Fruit fly (Drosophila melanogaster): ENCODE data around the gene CG14085.

CG14085 gene

DNA sequence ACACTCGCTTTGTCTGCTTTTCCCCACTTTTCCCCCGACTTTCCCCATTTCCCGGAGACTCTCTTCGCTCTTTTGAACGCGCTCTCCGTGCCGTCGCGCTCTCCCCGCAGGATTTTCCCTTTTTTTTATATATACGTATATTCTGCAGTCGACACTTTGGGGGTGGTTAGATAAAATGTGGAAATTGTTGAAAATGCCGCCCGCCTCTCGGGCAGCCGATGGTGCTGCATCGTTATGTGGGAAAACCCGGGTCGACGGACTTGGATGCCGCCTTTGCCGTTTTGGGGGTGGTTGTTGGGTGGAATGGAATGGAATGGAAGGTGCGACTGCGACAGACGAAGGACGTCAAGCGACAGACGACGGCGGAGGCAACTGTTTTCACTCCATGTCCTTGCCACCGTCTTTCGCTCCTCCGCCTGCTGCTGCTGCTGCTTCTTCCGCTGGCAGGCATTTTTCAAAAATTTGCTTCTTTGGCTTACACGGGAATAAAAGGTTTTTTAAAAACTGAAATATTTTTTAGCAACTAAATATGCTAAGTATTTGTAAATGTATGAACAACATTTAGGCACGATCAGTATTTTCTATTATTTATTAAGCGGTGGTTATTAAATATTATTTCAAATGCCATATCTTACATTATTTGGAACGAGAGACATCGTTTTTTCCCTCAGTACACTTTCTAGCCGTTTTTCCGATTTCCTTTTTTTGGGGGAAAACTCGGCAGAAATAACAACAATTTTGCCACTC is 38.2 kb upstream of the CG14085 start:
- TF ChIP-seq CG9948 (tag; optimal IDR thresholded peaks at IDR 0.05) (no peak), CG8159 (tag; optimal IDR thresholded peaks at IDR 0.05) (peak; percentile 42), CG13204 (GFP tag; optimal IDR thresholded peaks at IDR 0.05) (peak; percentile 53), CG17806 (tag; optimal IDR thresholded peaks at IDR 0.05) (peak; percentile 4), EcR (GFP tag; optimal IDR thresholded peaks at IDR 0.05) (peak; percentile 59)

DNA sequence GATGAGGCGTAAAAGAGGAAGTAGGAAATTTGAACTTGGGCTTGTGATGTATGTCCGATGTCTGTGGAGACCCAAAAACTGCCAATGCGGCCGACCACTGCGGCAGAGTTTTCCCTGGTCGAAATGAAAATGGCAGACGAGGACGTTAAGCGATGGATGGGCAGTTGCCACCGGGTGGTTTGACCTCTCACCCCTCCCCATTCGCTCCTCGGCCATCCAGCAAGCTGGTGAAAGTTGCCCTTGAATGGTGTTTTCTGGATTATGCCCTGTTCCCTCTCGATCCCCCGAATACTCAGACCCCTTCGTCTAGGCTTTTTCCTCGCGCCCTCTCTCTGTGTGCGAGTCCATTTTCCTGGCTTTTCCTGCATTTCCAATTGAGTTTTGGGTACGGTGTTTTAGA is 37.5 kb upstream of the CG14085 start:
- TF ChIP-seq CG34367 (tag; optimal IDR thresholded peaks at IDR 0.05) (no peak), fd96Ca (GFP tag; IDR thresholded peaks at IDR 0.05) (no peak), CG17806 (tag; optimal IDR thresholded peaks at IDR 0.05) (no peak), CG10348 (GFP tag; IDR thresholded peaks at IDR 0.05) (no peak), CG14655 (GFP tag; optimal IDR thresholded peaks at IDR 0.05) (no peak), EcR (GFP tag; optimal IDR thresholded peaks at IDR 0.05) (no peak), CG32121 (GFP tag; IDR thresholded peaks at IDR 0.05) (no peak), CG12605 (GFP tag; IDR thresholded peaks at IDR 0.05) (no peak), D1 (tag; optimal IDR thresholded peaks at IDR 0.05) (no peak)

DNA sequence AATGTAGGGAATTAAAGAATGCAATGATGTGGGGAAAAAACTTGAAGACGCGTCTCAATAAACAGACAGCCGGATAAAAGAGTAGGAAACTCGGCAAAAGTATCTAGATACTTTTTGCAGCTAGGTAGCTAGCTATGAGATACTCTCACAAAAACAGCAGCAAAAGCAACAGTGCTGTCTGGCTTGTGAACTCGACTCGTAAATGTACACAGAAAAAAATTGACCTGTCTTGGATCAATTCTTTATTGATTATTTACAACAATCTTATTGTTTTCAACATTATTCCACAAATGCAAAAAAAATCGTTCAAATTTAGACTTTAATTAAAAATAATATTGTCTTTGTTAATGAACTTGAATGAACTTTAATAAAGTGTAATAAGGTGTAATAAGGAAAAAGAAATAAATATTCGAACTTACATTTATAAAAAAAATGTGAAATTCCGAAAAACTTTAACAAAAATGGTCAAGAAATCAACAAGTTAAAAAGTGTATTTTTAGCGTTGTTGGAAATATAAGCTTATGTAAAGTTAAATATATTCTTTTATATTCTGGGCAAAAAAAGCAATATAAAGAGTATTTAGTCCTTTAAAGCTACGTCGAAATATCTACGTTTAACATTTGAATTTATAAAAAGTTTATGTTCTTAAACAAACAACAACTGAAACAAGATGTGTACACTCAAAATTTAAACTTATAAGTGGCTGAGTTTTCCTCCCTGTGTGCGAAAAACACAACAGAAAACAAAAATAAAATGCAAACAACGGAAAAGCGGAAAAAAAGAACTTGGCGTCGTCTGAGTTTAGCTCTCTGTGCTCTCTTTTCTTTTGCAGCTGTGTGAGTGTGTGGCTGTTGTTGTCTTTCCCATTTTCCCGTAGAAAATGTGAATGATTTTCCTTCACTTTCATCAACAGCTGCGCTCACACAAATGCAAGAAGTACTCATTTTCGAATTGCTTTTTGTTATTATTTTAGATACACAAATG is 35.1 kb upstream of the CG14085 start:
- TF ChIP-seq rn (GFP tag; IDR thresholded peaks at IDR 0.05) (0 out of 2 replicates have a peak, but pooled peaks have one; percentile 42), gl (tag; optimal IDR thresholded peaks at IDR 0.05) (peak; percentile 65), Snoo (tag; optimal IDR thresholded peaks at IDR 0.05) (no peak), CG13204 (GFP tag; optimal IDR thresholded peaks at IDR 0.05) (peak; percentile 35), CG17806 (tag; optimal IDR thresholded peaks at IDR 0.05) (no peak), CG4496 (GFP tag; IDR thresholded peaks at IDR 0.05) (peak; percentile 90), fd96Ca (GFP tag; IDR thresholded peaks at IDR 0.05) (peak; percentile 80), D1 (tag; optimal IDR thresholded peaks at IDR 0.05) (no peak), Pif1A (GFP tag; optimal IDR thresholded peaks at IDR 0.05) (no peak), CG14655 (GFP tag; optimal IDR thresholded peaks at IDR 0.05) (peak; percentile 79), CG12605 (GFP tag; IDR thresholded peaks at IDR 0.05) (peak; percentile 89), CG9948 (tag; optimal IDR thresholded peaks at IDR 0.05) (peak; percentile 26), CG10348 (GFP tag; IDR thresholded peaks at IDR 0.05) (no peak), CG32121 (GFP tag; IDR thresholded peaks at IDR 0.05) (peak; percentile 21; the same call in 1 of the 2 replicates), CG34367 (tag; optimal IDR thresholded peaks at IDR 0.05) (peak; percentile 46), CG15710 (tag; optimal IDR thresholded peaks at IDR 0.05) (peak; percentile 36), CG8159 (tag; optimal IDR thresholded peaks at IDR 0.05) (peak; percentile 11), CG8301 (tag; optimal IDR thresholded peaks at IDR 0.05) (peak; percentile 45), Pif1B (GFP tag; optimal IDR thresholded peaks at IDR 0.05) (no peak), EcR (GFP tag; optimal IDR thresholded peaks at IDR 0.05) (no peak), Ets98B (GFP tag; IDR thresholded peaks at IDR 0.05) (peak; percentile 87)

DNA sequence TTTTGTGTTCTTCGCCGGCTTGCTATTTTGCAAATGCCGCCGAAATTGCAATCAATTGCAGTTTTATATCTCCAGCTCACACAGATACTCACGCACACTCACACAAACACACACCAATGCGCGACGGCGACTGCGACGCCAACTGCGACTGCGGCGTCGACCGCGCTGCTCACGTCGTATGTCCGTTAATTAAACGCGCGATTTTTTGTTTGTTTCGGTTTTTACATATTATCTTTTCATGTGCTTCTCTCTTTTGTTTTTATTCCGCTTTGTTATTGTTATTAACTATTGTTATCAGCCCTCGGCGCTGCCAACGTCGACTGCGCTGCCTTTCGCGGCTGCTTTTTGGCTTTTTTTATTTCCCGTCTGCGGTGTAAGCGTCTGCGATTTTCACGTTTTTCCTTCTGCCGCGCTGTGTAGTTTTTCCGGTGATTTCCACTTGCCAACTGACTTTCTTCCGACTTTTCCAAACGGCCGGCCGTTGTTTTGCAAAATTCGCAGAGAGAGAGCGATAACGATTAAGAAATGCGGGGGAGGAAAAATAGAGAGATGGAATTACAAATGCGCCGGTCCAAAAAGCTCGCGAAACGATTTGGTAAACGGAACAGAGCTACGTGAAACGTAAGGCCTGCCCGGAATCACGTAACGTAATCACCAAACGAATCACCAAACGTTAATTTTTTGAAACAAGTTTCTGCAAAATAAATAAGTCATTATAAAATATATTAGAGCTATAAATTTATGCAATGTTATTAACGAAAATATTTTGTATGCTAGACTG is 34.0 kb upstream of the CG14085 start, which contains the start of gene fz2:
Gene fz2, minus strand, starts transcription at position 452 of the 781 bp plus-strand sequence.
- TF ChIP-seq CG32121 (GFP tag; IDR thresholded peaks at IDR 0.05) (0 out of 2 replicates have a peak, but pooled peaks have one; percentile 32), CG4496 (GFP tag; IDR thresholded peaks at IDR 0.05) (peak; percentile 47; the same call in 1 of the 3 replicates), D1 (tag; optimal IDR thresholded peaks at IDR 0.05) (no peak), Snoo (tag; optimal IDR thresholded peaks at IDR 0.05) (no peak), CG17806 (tag; optimal IDR thresholded peaks at IDR 0.05) (no peak)

DNA sequence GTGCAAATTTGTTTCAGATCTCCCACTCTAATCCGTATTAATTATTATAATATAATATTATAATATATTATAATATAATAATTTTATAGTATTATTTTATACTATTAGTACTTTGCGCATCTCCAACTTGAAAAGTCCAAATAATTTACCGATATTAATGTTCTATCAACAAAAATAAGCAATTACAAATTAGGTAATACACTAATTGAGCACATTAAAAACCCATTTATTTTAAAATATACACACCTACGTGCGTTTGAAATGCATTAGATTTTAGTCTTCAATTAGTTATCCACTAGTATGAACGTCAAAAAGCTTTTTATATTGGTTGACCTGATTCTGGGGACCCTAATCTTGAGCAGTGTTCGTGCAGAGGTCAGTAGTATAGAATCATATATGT is 33.1 kb upstream of the CG14085 start, which contains the start of gene CG33647:
Gene CG33647, plus strand, starts transcription at position 301 of the 400 bp plus-strand sequence.
- TF ChIP-seq CG8159 (tag; optimal IDR thresholded peaks at IDR 0.05) (no peak), fd96Ca (GFP tag; IDR thresholded peaks at IDR 0.05) (no peak)

DNA sequence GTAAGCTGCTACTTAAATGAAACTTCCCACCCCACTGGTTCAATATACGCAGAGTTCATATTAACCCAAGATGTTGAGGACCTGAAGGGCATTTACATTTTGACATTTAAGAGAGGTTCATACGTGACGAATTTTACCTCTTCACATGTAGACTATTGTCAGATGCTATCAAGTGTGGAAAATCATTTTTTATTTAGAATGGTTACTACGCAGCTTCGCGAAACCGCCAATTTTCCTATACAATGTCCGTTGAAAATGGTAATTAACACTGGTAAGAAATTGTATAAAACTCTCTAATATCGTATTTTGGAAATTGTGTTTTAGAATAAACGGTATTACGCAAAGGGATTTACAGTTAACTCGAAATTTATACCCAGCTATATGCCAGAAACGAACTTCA is 32.6 kb upstream of the CG14085 start:
- TF ChIP-seq rn (GFP tag; IDR thresholded peaks at IDR 0.05): no peak
- no peak for TF ChIP-seq CG8159 (tag; optimal IDR thresholded peaks at IDR 0.05)
- TF ChIP-seq Ets98B (GFP tag; IDR thresholded peaks at IDR 0.05): no peak
- no peak for TF ChIP-seq CG4496 (GFP tag; IDR thresholded peaks at IDR 0.05)
- no peak for TF ChIP-seq CG15710 (tag; optimal IDR thresholded peaks at IDR 0.05)
- TF ChIP-seq fd96Ca (GFP tag; IDR thresholded peaks at IDR 0.05): no peak
- TF ChIP-seq gl (tag; optimal IDR thresholded peaks at IDR 0.05): no peak
- TF ChIP-seq CG8301 (tag; optimal IDR thresholded peaks at IDR 0.05): no peak
- TF ChIP-seq Pif1A (GFP tag; optimal IDR thresholded peaks at IDR 0.05): no peak
- no peak for TF ChIP-seq CG12605 (GFP tag; IDR thresholded peaks at IDR 0.05)
